Fruit fly (Drosophila melanogaster) whole organism: ENCODE data around the gene Zw10.

ENCODE experiments used
- CG8478 ChIP-seq: fragments of >200 bp; optimal IDR thresholded peaks from 2 replicates; lab custom pipeline; 2018; ENCODE audit warnings: inconsistent platforms
- Dll ChIP-seq: fragments of >200 bp; optimal IDR thresholded peaks from 2 replicates; lab custom pipeline; 2017
- pan ChIP-seq: fragments of >200 bp; optimal IDR thresholded peaks from 2 replicates; lab custom pipeline; 2017

DNA sequence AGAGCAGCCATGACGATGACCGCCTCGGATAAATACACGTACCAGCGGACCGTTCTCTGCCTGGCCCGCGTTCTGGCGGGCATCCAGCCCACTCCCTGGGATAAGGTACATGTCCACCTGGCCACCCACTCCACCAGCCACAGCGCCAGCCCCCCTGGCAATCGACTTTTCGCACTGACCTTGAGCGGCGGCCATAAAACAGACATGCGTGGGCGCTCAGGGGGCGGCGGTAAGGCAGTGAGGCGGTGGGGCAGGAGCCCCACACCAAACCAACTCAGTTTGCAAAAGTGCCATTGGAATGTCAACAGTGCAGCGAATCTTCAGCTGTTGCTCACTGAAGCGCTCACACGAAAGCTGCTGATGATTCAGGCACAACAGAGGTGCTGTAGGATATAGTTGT lies 21.0 kb downstream of the Zw10 start:
- TF ChIP-seq Dll (lab: Kevin White, UChicago) (no peak), CG8478 (lab: Kevin White, UChicago) (no peak), pan (lab: Kevin White, UChicago) (no peak)
